Fruit fly (Drosophila melanogaster) whole organism, embryonic: Measurements from ENCODE around the gene CG15537.

Experiments
- B-H2 ChIP-seq: fragments of 200-800 bp; sonication (Bioruptor generic); optimal IDR thresholded peaks from 2 replicates; lab custom pipeline; 2018; ENCODE audit warnings: missing biosample characterization, mild to moderate bottlenecking, missing genetic modification characterization
- CG10959 ChIP-seq: fragments of 200-800 bp; sonication (Bioruptor generic); IDR thresholded peaks from 2 replicates; pipeline ENCODE4 v1.3.6; 2022; ENCODE audit warnings: missing biosample characterization, missing genetic modification characterization
- CG13123 ChIP-seq: fragments of 200-800 bp; sonication (Bioruptor generic); optimal IDR thresholded peaks from 2 replicates; lab custom pipeline; 2016; ENCODE audit warnings: missing biosample characterization, missing genetic modification characterization
- CG14441 ChIP-seq: fragments of 200-800 bp; sonication (Bioruptor generic); IDR thresholded peaks from 2 replicates; pipeline ENCODE4 v1.3.6; 2022; ENCODE audit warnings: missing biosample characterization, missing genetic modification characterization
- CG15011 ChIP-seq: fragments of 200-800 bp; sonication (Bioruptor generic); optimal IDR thresholded peaks from 3 replicates; lab custom pipeline; 2018; ENCODE audit warnings: missing biosample characterization, mild to moderate bottlenecking, missing genetic modification characterization
- CG15514 ChIP-seq: fragments of 200-800 bp; sonication (Bioruptor generic); optimal IDR thresholded peaks from 3 replicates; lab custom pipeline; 2017; ENCODE audit warnings: missing biosample characterization, missing genetic modification characterization, mild to moderate bottlenecking, moderate library complexity, missing genetic modification reagents
- CG2129 ChIP-seq: fragments of 200-800 bp; sonication (Bioruptor generic); IDR thresholded peaks from 2 replicates; pipeline ENCODE4 v1.3.6; 2022; ENCODE audit warnings: missing biosample characterization, missing genetic modification characterization; ENCODE audit not compliant: partially characterized antibody
- CG2712 ChIP-seq: fragments of 200-800 bp; optimal IDR thresholded peaks from 3 replicates; lab custom pipeline; 2019; ENCODE audit warnings: missing biosample characterization, mild to moderate bottlenecking, missing genetic modification characterization, moderate library complexity
- CG32532 ChIP-seq: fragments of 200-800 bp; sonication (Bioruptor generic); IDR thresholded peaks from 2 replicates; pipeline ENCODE4 v1.3.6; 2022; ENCODE audit warnings: missing biosample characterization, missing genetic modification characterization
- CG4707 ChIP-seq: fragments of 200-800 bp; sonication (Bioruptor generic); optimal IDR thresholded peaks from 2 replicates; lab custom pipeline; 2018; ENCODE audit warnings: missing biosample characterization, mild to moderate bottlenecking, missing genetic modification characterization, moderate library complexity
- CG5245 ChIP-seq: fragments of 200-800 bp; sonication (Bioruptor generic); optimal IDR thresholded peaks from 3 replicates; lab custom pipeline; 2016; ENCODE audit warnings: missing biosample characterization, missing genetic modification characterization
- CG6272 ChIP-seq: fragments of 200-800 bp; sonication (Bioruptor generic); IDR thresholded peaks from 2 replicates; pipeline ENCODE4 v1.3.6; 2022; ENCODE audit warnings: missing biosample characterization, missing genetic modification characterization
- CG8765 ChIP-seq: fragments of 200-800 bp; sonication (Bioruptor generic); IDR thresholded peaks from 2 replicates; pipeline ENCODE4 v1.3.6; 2022; ENCODE audit warnings: missing biosample characterization, missing genetic modification characterization
- CG9932 ChIP-seq: fragments of 200-800 bp; sonication (Bioruptor generic); IDR thresholded peaks from 2 replicates; pipeline ENCODE4 v1.3.6; 2022; ENCODE audit warnings: missing biosample characterization, missing genetic modification characterization
- Dip3 ChIP-seq: fragments of 200-800 bp; sonication (Bioruptor generic); optimal IDR thresholded peaks from 3 replicates; lab custom pipeline; 2016; ENCODE audit warnings: missing biosample characterization, missing genetic modification characterization
- Dll ChIP-seq: fragments of 200-800 bp; sonication (Bioruptor generic); IDR thresholded peaks from 4 replicates; pipeline ENCODE4 v1.3.6; 2022; ENCODE audit warnings: missing biosample characterization, missing genetic modification characterization; ENCODE audit not compliant: partially characterized antibody
- MBD-R2 ChIP-seq: fragments of 200-800 bp; sonication (Bioruptor generic); IDR thresholded peaks from 2 replicates; pipeline ENCODE4 v1.3.6; 2022; ENCODE audit warnings: missing biosample characterization, missing genetic modification characterization
- Sin3A ChIP-seq: fragments of >200 bp; optimal IDR thresholded peaks from 2 replicates; lab custom pipeline; 2018
- Sox100B ChIP-seq: fragments of 200-800 bp; sonication (Bioruptor generic); optimal IDR thresholded peaks from 3 replicates; lab custom pipeline; 2018; ENCODE audit warnings: missing biosample characterization, mild to moderate bottlenecking, missing genetic modification characterization
- TFAM ChIP-seq: fragments of 200-800 bp; sonication (Bioruptor generic); optimal IDR thresholded peaks from 2 replicates; lab custom pipeline; 2017; ENCODE audit warnings: missing biosample characterization, missing genetic modification characterization, inconsistent platforms
- az2 ChIP-seq: fragments of 200-800 bp; sonication (Bioruptor generic); optimal IDR thresholded peaks from 3 replicates; lab custom pipeline; 2016; ENCODE audit warnings: missing biosample characterization, missing genetic modification characterization
- bigmax ChIP-seq: fragments of 200-800 bp; sonication (Bioruptor generic); optimal IDR thresholded peaks from 2 replicates; lab custom pipeline; 2018; ENCODE audit warnings: missing biosample characterization, mild to moderate bottlenecking, missing genetic modification characterization
- cas ChIP-seq: fragments of 200-800 bp; sonication (Bioruptor generic); IDR thresholded peaks from 2 replicates; pipeline ENCODE4 v1.3.6; 2022; ENCODE audit warnings: missing biosample characterization, missing genetic modification characterization
- dmrt99B ChIP-seq: fragments of 200-800 bp; sonication (Bioruptor generic); optimal IDR thresholded peaks from 2 replicates; lab custom pipeline; 2018; ENCODE audit warnings: missing biosample characterization, mild to moderate bottlenecking, missing genetic modification characterization, moderate library complexity
- fru ChIP-seq: fragments of >200 bp; optimal IDR thresholded peaks from 2 replicates; lab custom pipeline; 2017
- fu2 ChIP-seq: fragments of 200-800 bp; sonication (Bioruptor generic); optimal IDR thresholded peaks from 2 replicates; lab custom pipeline; 2016; ENCODE audit warnings: missing biosample characterization, missing genetic modification characterization
- gfzf ChIP-seq: fragments of 200-800 bp; sonication (Bioruptor generic); optimal IDR thresholded peaks from 2 replicates; lab custom pipeline; 2016; ENCODE audit warnings: missing biosample characterization, mild to moderate bottlenecking, missing genetic modification characterization, moderate library complexity
- jumu ChIP-seq: fragments of 200-800 bp; sonication (Bioruptor generic); optimal IDR thresholded peaks from 3 replicates; lab custom pipeline; 2016; ENCODE audit warnings: missing biosample characterization, missing genetic modification characterization
- kni ChIP-seq: fragments of 200-800 bp; sonication (Bioruptor generic); optimal IDR thresholded peaks from 3 replicates; lab custom pipeline; 2017; ENCODE audit warnings: mild to moderate bottlenecking, missing biosample characterization, missing genetic modification reagents, missing genetic modification characterization
- lilli ChIP-seq: fragments of 200-800 bp; sonication (Bioruptor generic); optimal IDR thresholded peaks from 3 replicates; lab custom pipeline; 2016; ENCODE audit warnings: missing biosample characterization, missing genetic modification characterization
- phol ChIP-seq: fragments of 200-800 bp; sonication (Bioruptor generic); optimal IDR thresholded peaks from 3 replicates; lab custom pipeline; 2018; ENCODE audit warnings: missing biosample characterization, mild to moderate bottlenecking, missing genetic modification characterization, moderate library complexity
- psq ChIP-seq: fragments of 200-800 bp; sonication (Bioruptor generic); optimal IDR thresholded peaks from 2 replicates; lab custom pipeline; 2017; ENCODE audit warnings: missing biosample characterization, missing genetic modification characterization
- ranshi ChIP-seq: fragments of 200-800 bp; sonication (Bioruptor generic); IDR thresholded peaks from 2 replicates; pipeline ENCODE4 v1.3.6; 2022; ENCODE audit warnings: missing biosample characterization, missing genetic modification characterization
- scrt ChIP-seq: fragments of 200-800 bp; sonication (Bioruptor generic); optimal IDR thresholded peaks from 2 replicates; lab custom pipeline; 2018; ENCODE audit warnings: missing biosample characterization, mild to moderate bottlenecking, missing genetic modification characterization, moderate library complexity
- sd ChIP-seq: fragments of 200-800 bp; sonication (Bioruptor generic); optimal IDR thresholded peaks from 3 replicates; lab custom pipeline; 2018; ENCODE audit warnings: missing biosample characterization, mild to moderate bottlenecking, missing genetic modification characterization, moderate library complexity
- sim ChIP-seq: fragments of 200-800 bp; sonication (Bioruptor generic); IDR thresholded peaks from 2 replicates; pipeline ENCODE4 v1.3.6; 2022; ENCODE audit warnings: missing biosample characterization, missing genetic modification characterization
- unc-4 ChIP-seq: fragments of 200-800 bp; sonication (Bioruptor generic); IDR thresholded peaks from 2 replicates; pipeline ENCODE4 v1.3.6; 2022; ENCODE audit warnings: missing biosample characterization, missing genetic modification characterization; ENCODE audit not compliant: partially characterized antibody
- wor ChIP-seq: fragments of 200-800 bp; sonication (Bioruptor generic); IDR thresholded peaks from 2 replicates; pipeline ENCODE4 v1.3.6; 2022; ENCODE audit warnings: missing biosample characterization, missing genetic modification characterization
- z ChIP-seq: fragments of 200-800 bp; sonication (Bioruptor generic); IDR thresholded peaks from 3 replicates; pipeline ENCODE4 v1.3.6; 2022; ENCODE audit warnings: missing biosample characterization, missing genetic modification characterization

CG15537 gene

dm6 chr3R:30489797-30490196, 46.4 kb upstream of the CG15537 start, which contains the start of gene PH4alphaSG2 (continued):
- no peak for TF ChIP-seq psq (GFP tag; lab: Kevin White, UChicago)
- TF ChIP-seq dmrt99B: no peak
- TF ChIP-seq B-H2: peak; percentile 19
- no peak for TF ChIP-seq gfzf
- TF ChIP-seq ranshi (GFP tag; lab: Robert Waterston, UW): no peak
- TF ChIP-seq MBD-R2 (GFP tag; lab: Robert Waterston, UW): no peak
- no peak for TF ChIP-seq sim
- no peak for TF ChIP-seq az2
- no peak for TF ChIP-seq Dip3
- TF ChIP-seq CG4707 (GFP tag; lab: Kevin White, UChicago): peak; percentile 8
- TF ChIP-seq unc-4 (GFP tag; lab: Robert Waterston, UW): no peak
- TF ChIP-seq jumu (GFP tag; lab: Kevin White, UChicago): no peak
- no peak for TF ChIP-seq CG32532 (GFP tag; lab: Robert Waterston, UW)
- no peak for TF ChIP-seq sd (tag; lab: Kevin White, UChicago)
- no peak for TF ChIP-seq TFAM (GFP tag; lab: Kevin White, UChicago)
- no peak for TF ChIP-seq phol
- TF ChIP-seq bigmax (GFP tag; lab: Kevin White, UChicago): no peak
- TF ChIP-seq kni (GFP tag; lab: Kevin White, UChicago): no peak
- TF ChIP-seq fu2 (GFP tag; lab: Kevin White, UChicago): no peak
- no peak for TF ChIP-seq CG9932 (GFP tag; lab: Robert Waterston, UW)
- TF ChIP-seq CG14441 (GFP tag; lab: Robert Waterston, UW): no peak
- TF ChIP-seq CG8765 (GFP tag; lab: Robert Waterston, UW): no peak
- no peak for TF ChIP-seq CG5245 (GFP tag; lab: Kevin White, UChicago)
- no peak for TF ChIP-seq CG13123 (GFP tag; lab: Kevin White, UChicago)
- TF ChIP-seq scrt (GFP tag; lab: Kevin White, UChicago): no peak
- TF ChIP-seq CG10959 (GFP tag; lab: Robert Waterston, UW): no peak
- no peak for TF ChIP-seq Sox100B (GFP tag; lab: Kevin White, UChicago)
- no peak for TF ChIP-seq fru (lab: Kevin White, UChicago)
- TF ChIP-seq CG15514: peak; percentile 29
- TF ChIP-seq CG2129: no peak
- TF ChIP-seq CG15011: no peak

- no peak for TF ChIP-seq CG6272 (GFP tag; lab: Robert Waterston, UW)
- peak; percentile 4 for TF ChIP-seq lilli (GFP tag; lab: Kevin White, UChicago)
- no peak for TF ChIP-seq cas (GFP tag; lab: Robert Waterston, UW)
- no peak for TF ChIP-seq CG2712 (tag; lab: Kevin White, UChicago)
- no peak for TF ChIP-seq z (GFP tag; lab: Robert Waterston, UW)
- no peak for TF ChIP-seq CG9932 (GFP tag; lab: Robert Waterston, UW)
These were observed 45.3 kb upstream of the CG15537 start, which contains the start of gene Jon99Fi for dm6 chr3R:30488663-30489062. Gene Jon99Fi (plus strand): TSS chr3R:30488963.

dm6 chr3R:30487828-30488227, 44.4 kb upstream of the CG15537 start, which contains the start of gene Jon99Fii:
Gene Jon99Fii (minus strand): TSS chr3R:30487928.
- TF ChIP-seq wor (GFP tag; lab: Robert Waterston, UW) (no peak), Sin3A (lab: Kevin White, UChicago) (no peak), Dll (GFP tag; lab: Robert Waterston, UW) (no peak)
